Fruit fly (Drosophila melanogaster) whole organism, embryonic: Measurements from ENCODE around the gene lute.

Experiments used
- Atf3 ChIP-seq: fragments of 200-800 bp; sonication (Bioruptor generic); optimal IDR thresholded peaks from 3 replicates; lab custom pipeline; 2016; ENCODE audit warnings: missing biosample characterization, missing genetic modification characterization
- Awh ChIP-seq: fragments of 200-800 bp; sonication (Bioruptor generic); IDR thresholded peaks from 2 replicates; pipeline ENCODE4, ENCODE4 v1.3.6; 2022; ENCODE audit warnings: missing biosample characterization, missing genetic modification characterization
- CG11696 ChIP-seq: fragments of 200-800 bp; sonication (Bioruptor generic); IDR thresholded peaks from 2 replicates; pipeline ENCODE4 v1.3.6; 2022; ENCODE audit warnings: missing biosample characterization, missing genetic modification characterization
- CG12391 ChIP-seq: fragments of 200-800 bp; sonication (Bioruptor generic); optimal IDR thresholded peaks from 3 replicates; lab custom pipeline; 2018; ENCODE audit warnings: missing biosample characterization, mild to moderate bottlenecking, missing genetic modification characterization, moderate library complexity
- CG15073 ChIP-seq: fragments of 200-800 bp; sonication (Bioruptor generic); optimal IDR thresholded peaks from 2 replicates; lab custom pipeline; 2016; ENCODE audit warnings: missing biosample characterization, missing genetic modification characterization
- CG17385 ChIP-seq: fragments of 200-800 bp; sonication (Bioruptor generic); optimal IDR thresholded peaks from 3 replicates; lab custom pipeline; 2018; ENCODE audit warnings: missing biosample characterization, mild to moderate bottlenecking, missing genetic modification characterization
- CG30020 ChIP-seq: fragments of 200-800 bp; optimal IDR thresholded peaks from 2 replicates; lab custom pipeline; 2019; ENCODE audit warnings: missing biosample characterization, mild to moderate bottlenecking, missing genetic modification characterization, moderate library complexity
- CG30403 ChIP-seq: fragments of 200-800 bp; sonication (Bioruptor generic); optimal IDR thresholded peaks from 3 replicates; lab custom pipeline; 2016; ENCODE audit warnings: missing biosample characterization, missing genetic modification characterization
- CG31365 ChIP-seq: fragments of 200-800 bp; sonication (Bioruptor generic); optimal IDR thresholded peaks from 2 replicates; lab custom pipeline; 2018; ENCODE audit warnings: missing biosample characterization, mild to moderate bottlenecking, missing genetic modification characterization
- CG32532 ChIP-seq: fragments of 200-800 bp; sonication (Bioruptor generic); IDR thresholded peaks from 2 replicates; pipeline ENCODE4 v1.3.6; 2022; ENCODE audit warnings: missing biosample characterization, missing genetic modification characterization
- CG3838 ChIP-seq: fragments of 200-800 bp; sonication (Bioruptor generic); optimal IDR thresholded peaks from 3 replicates; lab custom pipeline; 2016; ENCODE audit warnings: missing biosample characterization, missing genetic modification characterization
- CG4730 ChIP-seq: fragments of 200-800 bp; sonication (Bioruptor generic); IDR thresholded peaks from 2 replicates; pipeline ENCODE4 v1.3.6; 2022; ENCODE audit warnings: missing biosample characterization, missing genetic modification characterization
- CG6654 ChIP-seq: fragments of 200-800 bp; sonication (Bioruptor generic); optimal IDR thresholded peaks from 2 replicates; lab custom pipeline; 2017; ENCODE audit warnings: missing biosample characterization, mild to moderate bottlenecking, missing genetic modification characterization
- CG6683 ChIP-seq: fragments of 200-800 bp; sonication (Bioruptor generic); optimal IDR thresholded peaks from 2 replicates; lab custom pipeline; 2017; ENCODE audit warnings: missing biosample characterization, mild to moderate bottlenecking, missing genetic modification characterization, missing genetic modification reagents
- CG8765 ChIP-seq: fragments of 200-800 bp; sonication (Bioruptor generic); IDR thresholded peaks from 2 replicates; pipeline ENCODE4 v1.3.6; 2022; ENCODE audit warnings: missing biosample characterization, missing genetic modification characterization
- CG9437 ChIP-seq: fragments of 200-800 bp; sonication (Bioruptor generic); optimal IDR thresholded peaks from 2 replicates; lab custom pipeline; 2018; ENCODE audit warnings: missing biosample characterization, mild to moderate bottlenecking, missing genetic modification characterization
- CG9817 ChIP-seq: fragments of 200-800 bp; sonication (Bioruptor generic); optimal IDR thresholded peaks from 2 replicates; lab custom pipeline; 2018; ENCODE audit warnings: missing biosample characterization, mild to moderate bottlenecking, missing genetic modification characterization, moderate library complexity
- Chrac-16 ChIP-seq: fragments of 200-800 bp; sonication (Bioruptor generic); optimal IDR thresholded peaks from 3 replicates; lab custom pipeline; 2016; ENCODE audit warnings: missing biosample characterization, missing genetic modification characterization
- Dll ChIP-seq: fragments of 200-800 bp; sonication (Bioruptor generic); IDR thresholded peaks from 4 replicates; pipeline ENCODE4 v1.3.6; 2022; ENCODE audit warnings: missing biosample characterization, missing genetic modification characterization; ENCODE audit not compliant: partially characterized antibody
- GATAe ChIP-seq: fragments of 200-800 bp; sonication (Bioruptor generic); conservative IDR thresholded peaks from 2 replicates; pipeline ENCODE4 v1.3.6; 2022; ENCODE audit warnings: missing biosample characterization, missing genetic modification characterization
- HLH54F ChIP-seq: fragments of 200-800 bp; sonication (Bioruptor generic); optimal IDR thresholded peaks from 3 replicates; lab custom pipeline; 2016; ENCODE audit warnings: missing biosample characterization, missing genetic modification characterization
- Lim3 ChIP-seq: fragments of 200-800 bp; sonication (Bioruptor generic); IDR thresholded peaks from 2 replicates; pipeline ENCODE4 v1.3.6; 2022; ENCODE audit warnings: missing biosample characterization, missing genetic modification characterization
- MESR4 ChIP-seq: fragments of 200-800 bp; sonication (Bioruptor generic); optimal IDR thresholded peaks from 2 replicates; lab custom pipeline; 2018; ENCODE audit warnings: missing biosample characterization, mild to moderate bottlenecking, missing genetic modification characterization, moderate library complexity
- Poxn ChIP-seq: fragments of 200-800 bp; sonication (Bioruptor generic); IDR thresholded peaks from 2 replicates; pipeline ENCODE4 v1.3.6; 2022; ENCODE audit warnings: missing biosample characterization, missing genetic modification characterization
- Sry-β ChIP-seq: fragments of 200-800 bp; sonication (Bioruptor generic); optimal IDR thresholded peaks from 2 replicates; lab custom pipeline; 2018; ENCODE audit warnings: missing biosample characterization, mild to moderate bottlenecking, missing genetic modification characterization, moderate library complexity
- Stat92E ChIP-seq, 3 experiments: fragments of >200 bp in 2 of 3; fragments of 200-800 bp in 1 of 3; sonication (Bioruptor generic) in 1 of 3; optimal IDR thresholded peaks; 2 replicates each; lab custom pipeline; 2017 to 2019; ENCODE audit warnings: missing biosample characterization in 3 of 3, missing genetic modification characterization in 3 of 3, mild to moderate bottlenecking in 1 of 3, moderate library complexity in 1 of 3
- Xrp1 ChIP-seq: fragments of 200-800 bp; sonication (Bioruptor generic); IDR thresholded peaks from 2 replicates; pipeline ENCODE4 v1.3.6; 2022; ENCODE audit warnings: missing biosample characterization, missing genetic modification characterization
- chinmo ChIP-seq: fragments of 200-800 bp; sonication (Bioruptor generic); IDR thresholded peaks from 4 replicates; pipeline ENCODE4 v1.3.6; 2022; ENCODE audit warnings: missing biosample characterization, missing genetic modification characterization; ENCODE audit not compliant: partially characterized antibody
- ham ChIP-seq: fragments of 200-800 bp; sonication (Bioruptor generic); IDR thresholded peaks from 2 replicates; pipeline ENCODE4 v1.3.6; 2022; ENCODE audit warnings: missing biosample characterization, missing genetic modification characterization
- insv ChIP-seq, 2 experiments: fragments of 200-800 bp; sonication (Bioruptor generic); optimal IDR thresholded peaks; 3 replicates each; lab custom pipeline; 2016 to 2018; ENCODE audit warnings: missing biosample characterization in 2 of 2, missing genetic modification characterization in 2 of 2
- jumu ChIP-seq: fragments of 200-800 bp; sonication (Bioruptor generic); optimal IDR thresholded peaks from 3 replicates; lab custom pipeline; 2016; ENCODE audit warnings: missing biosample characterization, missing genetic modification characterization
- kah ChIP-seq: fragments of 200-800 bp; sonication (Bioruptor generic); optimal IDR thresholded peaks from 2 replicates; lab custom pipeline; 2018; ENCODE audit warnings: missing biosample characterization, mild to moderate bottlenecking, missing genetic modification characterization
- knrl ChIP-seq: fragments of 200-800 bp; sonication (Bioruptor generic); IDR thresholded peaks from 3 replicates; pipeline ENCODE4 v1.3.6; 2022; ENCODE audit warnings: missing biosample characterization, missing genetic modification characterization; ENCODE audit not compliant: partially characterized antibody
- org-1 ChIP-seq: fragments of 200-800 bp; sonication (Bioruptor generic); optimal IDR thresholded peaks from 2 replicates; lab custom pipeline; 2017; ENCODE audit warnings: missing biosample characterization, missing genetic modification characterization
- pan ChIP-seq, 4 experiments: fragments of >200 bp in 3 of 4; fragments of 200-800 bp in 1 of 4; sonication (Bioruptor generic) in 1 of 4; optimal IDR thresholded peaks in 3 of 4; IDR thresholded peaks in 1 of 4; 2 replicates each; pipeline versions ENCODE4 v1.3.6 to Lab custom; 2017 to 2022; ENCODE audit warnings: missing biosample characterization in 2 of 4, missing genetic modification characterization in 2 of 4, mixed read lengths in 1 of 4
- rib ChIP-seq: fragments of 200-800 bp; sonication (Bioruptor generic); IDR thresholded peaks from 2 replicates; pipeline ENCODE4 v1.3.6; 2022; ENCODE audit warnings: missing biosample characterization, missing genetic modification characterization
- sd ChIP-seq: fragments of 200-800 bp; sonication (Bioruptor generic); optimal IDR thresholded peaks from 3 replicates; lab custom pipeline; 2018; ENCODE audit warnings: missing biosample characterization, mild to moderate bottlenecking, missing genetic modification characterization, moderate library complexity
- toy ChIP-seq: fragments of 200-800 bp; sonication (Bioruptor generic); IDR thresholded peaks from 2 replicates; pipeline ENCODE4 v1.3.6; 2022; ENCODE audit warnings: missing biosample characterization, missing genetic modification characterization
- unc-4 ChIP-seq: fragments of 200-800 bp; sonication (Bioruptor generic); IDR thresholded peaks from 2 replicates; pipeline ENCODE4 v1.3.6; 2022; ENCODE audit warnings: missing biosample characterization, missing genetic modification characterization; ENCODE audit not compliant: partially characterized antibody
- yki ChIP-seq: fragments of >200 bp; optimal IDR thresholded peaks from 3 replicates; lab custom pipeline; 2018

The lute gene

DNA sequence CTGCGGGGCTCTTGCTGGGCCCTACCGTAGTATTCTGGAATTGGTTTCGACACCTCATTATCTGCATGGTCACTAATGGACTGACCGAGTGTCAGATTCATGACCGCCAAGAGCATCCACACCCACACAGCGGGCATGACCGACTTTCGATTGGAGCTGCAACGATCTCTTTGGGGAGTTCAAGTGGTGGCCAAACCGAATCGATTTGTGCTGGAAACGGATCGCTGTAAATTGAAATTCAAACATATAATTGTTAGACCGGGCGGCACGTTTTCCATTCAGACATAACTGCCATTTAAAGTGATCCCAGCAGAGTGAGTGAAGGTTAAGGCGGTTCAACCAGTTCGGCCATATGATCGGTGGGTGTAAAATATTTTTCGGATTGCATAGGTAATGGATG lies 26.7 kb downstream of the lute start, which contains the start of the genes CG42824 and CG42798 (continued):
- TF ChIP-seq CG30020 (no peak), MESR4 (GFP tag; lab: Kevin White, UChicago) (no peak)

dm6 chr3R:17407576-17407975 lies 27.8 kb downstream of the lute start, which contains the start of gene CG17283:
CG17283 (plus strand) TSS chr3R:17407876.
- TF ChIP-seq pan (optimal IDR thresholded peaks at IDR 0.05; lab: Kevin White, UChicago) (no peak), pan (GFP tag; optimal IDR thresholded peaks at IDR 0.05 in 1 of 2, IDR thresholded peaks at IDR 0.05 in 1 of 2) (no peak), toy (GFP tag; lab: Robert Waterston, UW) (no peak), Xrp1 (GFP tag; lab: Robert Waterston, UW) (no peak), CG12391 (tag; lab: Kevin White, UChicago) (no peak), Awh (GFP tag; lab: Robert Waterston, UW) (no peak)

dm6 chr3R:17409319-17409718 lies 29.6 kb downstream of the lute start, which contains the start of gene CG5860:
CG5860 (plus strand) TSS chr3R:17409619.
- no peak for TF ChIP-seq Sry-β (GFP tag; lab: Kevin White, UChicago)
- no peak for TF ChIP-seq Dll (GFP tag; lab: Robert Waterston, UW)
- no peak for TF ChIP-seq CG6683 (GFP tag; lab: Kevin White, UChicago)
- no peak for TF ChIP-seq Lim3
- no peak for TF ChIP-seq Stat92E (GFP tag; optimal IDR thresholded peaks at IDR 0.05; lab: Kevin White, UChicago)
- TF ChIP-seq CG30403 (GFP tag; lab: Kevin White, UChicago), result no peak
- no peak for TF ChIP-seq sd
- TF ChIP-seq rib (GFP tag; lab: Robert Waterston, UW), result no peak
- no peak for TF ChIP-seq Chrac-16 (GFP tag; lab: Kevin White, UChicago)
- TF ChIP-seq CG32532 (GFP tag; lab: Robert Waterston, UW), result no peak
- no peak for TF ChIP-seq CG8765 (GFP tag; lab: Robert Waterston, UW)
- TF ChIP-seq yki (lab: Kevin White, UChicago), result no peak
- no peak for TF ChIP-seq CG3838 (GFP tag; lab: Kevin White, UChicago)
- TF ChIP-seq org-1 (GFP tag; lab: Kevin White, UChicago), result no peak
- TF ChIP-seq CG15073 (GFP tag; lab: Kevin White, UChicago), result no peak
- TF ChIP-seq chinmo (GFP tag; lab: Robert Waterston, UW), result no peak
- TF ChIP-seq Atf3 (GFP tag; lab: Kevin White, UChicago), result no peak
- no peak for TF ChIP-seq insv (GFP tag; optimal IDR thresholded peaks at IDR 0.05; lab: Kevin White, UChicago)
- no peak for TF ChIP-seq GATAe (GFP tag; lab: Robert Waterston, UW)
- TF ChIP-seq, all 482 proteins: peak for 0

DNA sequence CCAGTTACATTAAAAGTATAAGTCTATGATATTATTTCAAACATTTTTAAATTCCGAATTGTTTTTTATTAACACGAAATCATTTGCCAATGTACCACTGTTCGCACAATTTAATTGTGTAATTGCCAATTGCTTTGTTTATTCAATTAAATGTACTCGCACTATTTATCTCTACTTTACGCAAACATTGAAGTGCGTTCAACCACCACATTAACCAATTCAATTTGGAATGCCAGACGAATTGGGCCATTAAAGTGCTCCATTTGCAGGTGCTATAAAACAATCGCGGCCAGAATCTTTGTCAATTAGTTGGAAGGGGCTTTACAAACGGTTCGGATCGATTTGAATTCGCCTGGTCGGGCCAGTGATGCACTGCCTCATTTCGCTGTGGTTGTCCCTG lies 31.1 kb downstream of the lute start, which contains the start of gene CG5863:
Gene CG5863 (plus strand): TSS at position 301 of the 400 bp plus-strand sequence.
- TF ChIP-seq CG8765 (GFP tag; lab: Robert Waterston, UW) (no peak), CG9437 (no peak), unc-4 (GFP tag; lab: Robert Waterston, UW) (no peak), CG9817 (tag; lab: Kevin White, UChicago) (no peak), knrl (GFP tag; lab: Robert Waterston, UW) (no peak), kah (GFP tag; lab: Kevin White, UChicago) (no peak), jumu (no peak), CG11696 (GFP tag; lab: Robert Waterston, UW) (no peak), CG31365 (tag; lab: Kevin White, UChicago) (no peak), ham (GFP tag; lab: Robert Waterston, UW) (no peak), CG6654 (GFP tag; lab: Kevin White, UChicago) (no peak), Poxn (no peak), CG4730 (no peak), CG17385 (GFP tag; lab: Kevin White, UChicago) (no peak), HLH54F (GFP tag; lab: Kevin White, UChicago) (no peak)
